Worm (Caenorhabditis elegans): ENCODE results near the gene F48F7.6.

DNA sequence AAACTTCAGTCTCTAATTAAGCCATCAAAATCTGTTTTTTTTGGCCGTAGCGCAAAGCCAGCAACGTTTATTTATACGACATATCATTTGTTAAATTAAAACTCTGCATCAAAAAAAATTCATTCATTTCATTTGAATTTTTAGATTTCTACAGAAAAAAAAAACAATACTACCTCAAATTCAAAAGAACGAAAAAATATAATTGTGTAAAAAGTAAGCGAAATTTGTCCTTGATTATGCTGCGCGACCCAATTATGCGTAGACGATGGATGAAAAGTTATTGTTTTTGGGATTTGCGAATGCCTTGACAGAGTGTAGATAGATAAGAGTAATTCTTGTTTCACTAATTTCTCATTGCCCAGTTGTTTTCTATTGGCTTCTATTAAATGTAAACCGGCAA, 14.4 kb upstream of the F48F7.6 start, which contains the start of gene F48F7.3:
- no peak for TF ChIP-seq bed-2 (GFP tag; IDR thresholded peaks at IDR 0.05)
- no peak for TF ChIP-seq ztf-18 (tag; optimal IDR thresholded peaks at IDR 0.05)
- TF ChIP-seq gei-17 (GFP tag; optimal IDR thresholded peaks at IDR 0.05), result no peak
- TF ChIP-seq ztf-22 (GFP tag; optimal IDR thresholded peaks at IDR 0.05), result no peak
- no peak for TF ChIP-seq hsf-1 (GFP tag; IDR thresholded peaks at IDR 0.05)
- TF ChIP-seq ztf-25 (GFP tag; IDR thresholded peaks at IDR 0.05), result no peak
